Fruit fly (Drosophila melanogaster) whole organism: ENCODE results near the gene CG31195.

Experiments used
- CG8478 ChIP-seq: fragments of >200 bp; optimal IDR thresholded peaks from 2 replicates; lab custom pipeline; 2018; ENCODE audit warnings: inconsistent platforms
- Dll ChIP-seq: fragments of >200 bp; optimal IDR thresholded peaks from 2 replicates; lab custom pipeline; 2017
- EcR ChIP-seq, 2 experiments: fragments of >200 bp; optimal IDR thresholded peaks; 2 replicates each; lab custom pipeline; 2017; ENCODE audit warnings: missing biosample characterization in 2 of 2, missing genetic modification characterization in 2 of 2, missing genetic modification reagents in 2 of 2
- pan ChIP-seq: fragments of >200 bp; optimal IDR thresholded peaks from 2 replicates; lab custom pipeline; 2017
- psq ChIP-seq: fragments of >200 bp; optimal IDR thresholded peaks from 2 replicates; lab custom pipeline; 2017
- usp ChIP-seq: fragments of >200 bp; optimal IDR thresholded peaks from 2 replicates; lab custom pipeline; 2017; ENCODE audit warnings: missing biosample characterization, missing genetic modification characterization, mixed read lengths

The CG31195 gene

DNA sequence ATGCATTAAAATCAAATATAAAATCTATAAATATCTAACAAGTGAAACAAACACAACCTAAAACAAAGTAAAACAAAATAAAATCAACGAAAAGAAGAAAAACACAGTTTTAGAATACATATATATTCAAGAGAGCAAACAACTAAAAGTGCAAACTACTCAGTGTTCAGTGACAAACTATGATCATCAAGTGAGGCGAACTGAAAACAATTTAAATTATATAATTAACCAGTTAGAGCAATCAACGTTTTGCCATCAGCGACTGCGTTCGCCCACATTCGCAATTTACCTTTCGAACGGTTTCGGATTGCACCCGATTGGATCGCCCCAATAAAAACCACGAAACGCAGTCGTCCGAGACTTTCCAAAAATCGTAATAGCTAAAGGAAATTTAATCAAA is 17.4 kb upstream of the CG31195 start:
- no peak for TF ChIP-seq pan (lab: Kevin White, UChicago)
- no peak for TF ChIP-seq psq (lab: Kevin White, UChicago)
- TF ChIP-seq usp, result no peak
- TF ChIP-seq Dll (lab: Kevin White, UChicago), result no peak
- TF ChIP-seq EcR (GFP tag; optimal IDR thresholded peaks at IDR 0.05; lab: Kevin White, UChicago), result no peak
- no peak for TF ChIP-seq CG8478 (lab: Kevin White, UChicago)

- peak; percentile 89 for TF ChIP-seq Dll (lab: Kevin White, UChicago)
- no peak for TF ChIP-seq usp
- TF ChIP-seq EcR (GFP tag; optimal IDR thresholded peaks at IDR 0.05; lab: Kevin White, UChicago), result peak in 1 of 2 experiments; percentile 58
- peak; percentile 2 for TF ChIP-seq CG8478 (lab: Kevin White, UChicago)
- no peak for TF ChIP-seq psq (lab: Kevin White, UChicago)
Measured at dm6 chr3R:20778285-20778926, 16.2 kb upstream of the CG31195 start.

DNA sequence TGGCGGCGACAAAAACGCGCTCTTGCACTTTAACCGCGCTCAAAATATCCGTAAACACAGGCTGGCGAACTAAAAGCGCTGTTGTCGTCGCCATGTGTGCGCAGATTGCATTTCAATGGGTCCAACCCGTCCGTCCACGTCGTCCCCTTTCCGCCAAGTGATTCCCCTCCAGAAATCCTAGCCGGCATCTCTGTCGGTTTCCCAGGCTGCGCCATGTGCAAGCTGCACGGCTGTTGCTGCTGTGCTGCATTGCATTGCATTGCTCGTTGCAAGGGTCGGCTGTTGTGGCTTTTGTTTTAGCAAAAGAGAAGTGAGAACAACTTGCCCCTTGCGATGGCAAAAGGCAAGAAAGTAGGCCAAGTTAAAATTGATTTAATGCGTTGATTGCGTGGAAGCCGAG is 12.0 kb upstream of the CG31195 start:
- TF ChIP-seq EcR (GFP tag; optimal IDR thresholded peaks at IDR 0.05; lab: Kevin White, UChicago) (no peak), Dll (lab: Kevin White, UChicago) (no peak), CG8478 (lab: Kevin White, UChicago) (no peak), psq (lab: Kevin White, UChicago) (no peak), pan (lab: Kevin White, UChicago) (no peak), usp (no peak)

DNA sequence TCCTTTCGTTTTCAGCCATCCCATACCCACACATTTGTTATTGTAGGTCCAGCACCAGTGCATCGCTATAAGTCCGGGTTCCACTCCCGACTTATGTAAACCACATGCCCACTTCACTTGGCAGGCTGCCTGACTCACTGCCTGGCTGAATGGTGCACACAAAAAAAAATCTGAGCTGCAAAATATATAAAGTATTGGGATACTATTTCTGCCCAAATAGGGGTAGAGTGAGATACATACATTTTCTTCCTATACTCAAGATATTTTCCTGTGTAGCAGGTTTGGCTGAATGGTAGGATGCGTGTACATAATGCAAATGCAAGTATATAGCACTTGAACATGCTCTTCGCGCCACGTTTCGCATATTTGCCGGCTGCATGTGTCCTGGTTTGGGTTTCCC is 11.0 kb upstream of the CG31195 start:
- TF ChIP-seq usp (no peak), Dll (lab: Kevin White, UChicago) (no peak), CG8478 (lab: Kevin White, UChicago) (no peak), pan (lab: Kevin White, UChicago) (no peak), psq (lab: Kevin White, UChicago) (no peak), EcR (GFP tag; optimal IDR thresholded peaks at IDR 0.05; lab: Kevin White, UChicago) (no peak)

- TF ChIP-seq usp, result no peak
- no peak for TF ChIP-seq CG8478 (lab: Kevin White, UChicago)
- no peak for TF ChIP-seq psq (lab: Kevin White, UChicago)
- TF ChIP-seq EcR (GFP tag; optimal IDR thresholded peaks at IDR 0.05; lab: Kevin White, UChicago), result no peak
- TF ChIP-seq pan (lab: Kevin White, UChicago), result no peak
- no peak for TF ChIP-seq Dll (lab: Kevin White, UChicago)
Measured at dm6 chr3R:20772543-20772942, 10.4 kb upstream of the CG31195 start, which contains the start of gene Takl1. Takl1 (minus strand) TSS chr3R:20772601.

DNA sequence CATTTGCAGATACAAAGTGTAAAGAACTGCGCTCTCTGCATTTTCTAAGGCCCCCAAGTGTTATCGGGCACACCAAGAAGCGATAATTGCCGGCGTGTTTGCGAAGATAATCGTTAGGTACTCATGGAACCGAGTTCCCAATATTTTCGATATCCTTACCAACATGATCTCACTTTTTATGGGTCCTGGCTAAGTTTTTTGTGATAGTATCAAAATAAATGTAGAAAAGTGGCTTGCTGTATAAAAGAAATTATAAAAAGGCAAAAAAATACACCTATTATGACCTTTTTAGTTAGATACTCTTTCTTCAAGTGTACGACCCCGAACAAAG is 4.0 kb upstream of the CG31195 start:
- no peak for TF ChIP-seq usp
- TF ChIP-seq CG8478 (lab: Kevin White, UChicago), result no peak
- TF ChIP-seq Dll (lab: Kevin White, UChicago), result no peak
- no peak for TF ChIP-seq pan (lab: Kevin White, UChicago)
- TF ChIP-seq psq (lab: Kevin White, UChicago), result no peak
- TF ChIP-seq EcR (GFP tag; optimal IDR thresholded peaks at IDR 0.05; lab: Kevin White, UChicago), result no peak

dm6 chr3R:20765302-20766155 is 3.4 kb upstream of the CG31195 start:
- TF ChIP-seq EcR (GFP tag; optimal IDR thresholded peaks at IDR 0.05; lab: Kevin White, UChicago), result peak; percentile 88 to 90
- TF ChIP-seq usp, result no peak

DNA sequence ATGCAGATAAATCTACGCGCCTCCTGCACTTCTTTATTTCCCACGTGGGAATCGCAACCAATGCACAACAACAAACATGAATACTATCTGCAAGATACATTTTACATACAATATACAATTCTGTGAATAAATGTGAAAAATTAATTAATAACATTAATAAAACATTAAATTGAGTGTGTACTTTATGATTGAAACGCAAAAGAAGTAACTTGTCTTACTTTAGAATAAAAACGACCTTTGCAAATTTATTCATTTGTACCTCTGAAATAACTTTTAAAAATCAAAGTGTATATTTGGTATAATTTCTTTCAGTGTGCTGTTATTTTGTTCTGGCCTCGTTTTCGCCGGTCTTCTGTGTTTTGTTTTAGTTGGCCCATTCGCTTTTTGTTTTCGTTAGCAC is 1.9 kb upstream of the CG31195 start:
- TF ChIP-seq CG8478 (lab: Kevin White, UChicago) (no peak), psq (lab: Kevin White, UChicago) (no peak), EcR (GFP tag; optimal IDR thresholded peaks at IDR 0.05; lab: Kevin White, UChicago) (no peak), Dll (lab: Kevin White, UChicago) (no peak), usp (no peak), pan (lab: Kevin White, UChicago) (no peak)

DNA sequence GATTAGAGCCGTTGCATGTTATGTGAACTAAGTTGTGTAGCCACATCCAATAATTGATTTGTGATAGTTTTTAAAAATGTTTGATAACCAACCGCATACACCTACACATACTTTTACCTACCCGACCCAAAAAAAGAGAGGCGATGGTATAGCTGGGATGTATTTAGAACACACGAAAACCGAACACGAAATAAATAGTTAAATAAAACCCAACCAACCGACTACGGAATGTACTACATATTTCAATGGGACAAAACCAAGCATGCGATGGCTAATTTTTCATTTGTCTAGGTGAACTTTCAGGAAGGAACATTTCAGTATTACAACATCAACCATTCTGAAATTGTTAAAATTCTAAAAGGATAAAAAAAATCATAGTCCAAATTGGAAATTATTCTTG is 5.7 kb downstream of the CG31195 start, which contains the start of gene Syp:
TSS of gene Syp (plus strand) at position 301 of the 400 bp plus-strand sequence.
- no peak for TF ChIP-seq Dll (lab: Kevin White, UChicago)
- TF ChIP-seq usp, result no peak
- no peak for TF ChIP-seq psq (lab: Kevin White, UChicago)
- no peak for TF ChIP-seq pan (lab: Kevin White, UChicago)
- no peak for TF ChIP-seq EcR (GFP tag; optimal IDR thresholded peaks at IDR 0.05; lab: Kevin White, UChicago)
- TF ChIP-seq CG8478 (lab: Kevin White, UChicago), result no peak

DNA sequence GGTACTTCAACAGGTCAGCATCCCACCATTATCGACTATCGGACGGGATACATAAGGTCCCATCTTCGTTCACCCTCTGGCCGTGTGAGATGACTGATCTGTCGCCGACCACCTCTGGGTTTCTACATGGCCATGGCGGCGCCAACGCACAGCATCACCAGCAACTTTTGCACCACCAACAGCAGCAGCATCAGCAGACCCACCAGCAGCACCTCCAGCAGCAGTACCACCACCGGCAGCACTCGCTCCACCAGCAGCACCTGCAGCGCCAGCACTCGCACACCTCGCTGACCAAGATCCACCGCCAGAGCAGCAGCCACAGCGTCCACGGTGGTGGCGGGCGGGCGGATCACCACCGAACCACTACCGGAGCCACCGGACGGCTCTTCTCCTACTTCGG is 7.2 kb downstream of the CG31195 start:
- TF ChIP-seq psq (lab: Kevin White, UChicago) (no peak), CG8478 (lab: Kevin White, UChicago) (no peak), Dll (lab: Kevin White, UChicago) (no peak)

dm6 chr3R:20749536-20749935 is 12.6 kb downstream of the CG31195 start:
- TF ChIP-seq psq (lab: Kevin White, UChicago) (no peak), usp (no peak), Dll (lab: Kevin White, UChicago) (no peak)

DNA sequence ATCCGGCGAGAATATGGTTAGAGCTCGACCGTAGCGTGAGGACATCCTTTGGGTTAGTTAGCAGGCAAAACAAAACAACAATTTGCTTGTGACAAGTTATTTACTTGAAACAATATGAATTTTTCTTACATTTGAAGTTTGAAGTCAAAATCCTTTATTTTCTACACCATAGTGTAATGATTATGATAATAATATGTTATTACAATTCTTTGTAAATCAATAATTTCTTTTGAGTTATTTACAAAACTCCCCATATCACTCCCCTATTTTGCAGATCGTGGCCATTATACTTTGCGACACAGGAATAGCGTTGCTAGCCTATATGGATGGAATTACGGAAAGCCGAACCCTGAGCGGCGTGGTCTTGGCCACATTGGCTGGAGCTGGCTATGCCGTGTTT is 13.2 kb downstream of the CG31195 start, which contains the start of gene Prosalpha4T1:
TSS of gene Prosalpha4T1 (minus strand) at position 101 of the 400 bp plus-strand sequence.
- TF ChIP-seq usp, result no peak
- no peak for TF ChIP-seq CG8478 (lab: Kevin White, UChicago)
- no peak for TF ChIP-seq psq (lab: Kevin White, UChicago)
- TF ChIP-seq Dll (lab: Kevin White, UChicago), result no peak
- TF ChIP-seq pan (lab: Kevin White, UChicago), result no peak
- no peak for TF ChIP-seq EcR (GFP tag; optimal IDR thresholded peaks at IDR 0.05; lab: Kevin White, UChicago)
